Worm (Caenorhabditis elegans) whole organism, L1 larva: ENCODE results near the gene srg-45.

Experiments
- C04F5.9 ChIP-seq: sonication (generic microtip); optimal IDR thresholded peaks from 2 replicates; lab custom pipeline; 2016; ENCODE audit warnings: missing genetic modification characterization, missing compliant biosample characterization
- C34B4.2 ChIP-seq: sonication (generic microtip); optimal IDR thresholded peaks from 2 replicates; lab custom pipeline; 2017; ENCODE audit warnings: mild to moderate bottlenecking, missing genetic modification characterization, missing compliant biosample characterization
- F16B12.6 ChIP-seq: fragments of 150-350 bp; optimal IDR thresholded peaks from 2 replicates; lab custom pipeline; 2014; ENCODE audit warnings: missing biosample characterization, missing genetic modification characterization
- aha-1 ChIP-seq: fragments of 150-350 bp; optimal IDR thresholded peaks from 2 replicates; lab custom pipeline; 2014; ENCODE audit warnings: missing biosample characterization, missing genetic modification characterization
- alr-1 ChIP-seq: fragments of 200-800 bp; sonication (Bioruptor generic); optimal IDR thresholded peaks from 2 replicates; lab custom pipeline; 2018; ENCODE audit warnings: borderline replicate concordance, mild to moderate bottlenecking, missing genetic modification characterization, missing compliant biosample characterization
- aly-2 ChIP-seq: fragments of 150-350 bp; optimal IDR thresholded peaks from 2 replicates; lab custom pipeline; 2014; ENCODE audit warnings: missing biosample characterization, missing genetic modification characterization
- ama-1 ChIP-seq: fragments of 150-350 bp; optimal IDR thresholded peaks from 2 replicates; lab custom pipeline; 2014
- blmp-1 ChIP-seq: fragments of 150-350 bp; optimal IDR thresholded peaks from 2 replicates; lab custom pipeline; 2014; ENCODE audit warnings: missing biosample characterization, missing genetic modification characterization
- ceh-8 ChIP-seq: fragments of 200-800 bp; sonication (Bioruptor generic); optimal IDR thresholded peaks from 2 replicates; lab custom pipeline; 2018; ENCODE audit warnings: mild to moderate bottlenecking, missing genetic modification characterization, moderate library complexity, missing compliant biosample characterization
- ceh-82 ChIP-seq, 3 experiments: fragments of 150-350 bp in 1 of 3; sonication (generic microtip) in 2 of 3; optimal IDR thresholded peaks; 2 replicates each; lab custom pipeline; 2014 to 2017; ENCODE audit warnings: missing biosample characterization in 3 of 3, missing genetic modification characterization in 3 of 3
- dpl-1 ChIP-seq, 3 experiments: fragments of 150-350 bp in 2 of 3; sonication (generic microtip) in 1 of 3; optimal IDR thresholded peaks; 2 replicates each; lab custom pipeline; 2014 to 2017; ENCODE audit warnings: missing biosample characterization in 3 of 3, missing genetic modification characterization in 3 of 3, missing genetic modification reagents in 3 of 3
- efl-1 ChIP-seq, 4 experiments: fragments of 150-350 bp; optimal IDR thresholded peaks in 3 of 4; peaks in 1 of 4; 1 replicate in 1 of 4; 2 replicates in 3 of 4; lab custom pipeline; 2014; ENCODE audit warnings: missing biosample characterization in 2 of 4, missing genetic modification characterization in 2 of 4, missing genetic modification reagents in 2 of 4
- elt-2 ChIP-seq: sonication (generic microtip); optimal IDR thresholded peaks from 2 replicates; lab custom pipeline; 2016; ENCODE audit warnings: missing genetic modification characterization, mild to moderate bottlenecking, inconsistent platforms, missing compliant biosample characterization, missing genetic modification reagents
- elt-3 ChIP-seq, 6 experiments: fragments of 150-350 bp in 1 of 6; sonication (generic microtip); optimal IDR thresholded peaks; 2 replicates each; lab custom pipeline; 2017 to 2018; ENCODE audit warnings: missing biosample characterization in 6 of 6, missing genetic modification characterization in 6 of 6, inconsistent platforms in 1 of 6
- ets-5 ChIP-seq: fragments of 200-800 bp; sonication (Bioruptor generic); IDR thresholded peaks from 2 replicates; pipeline ENCODE4 v1.3.6; 2022; ENCODE audit warnings: missing genetic modification characterization, missing compliant biosample characterization
- fos-1 ChIP-seq: fragments of 150-350 bp; optimal IDR thresholded peaks from 2 replicates; lab custom pipeline; 2014; ENCODE audit warnings: missing biosample characterization, missing genetic modification characterization
- grh-1 ChIP-seq: fragments of 200-800 bp; sonication (Bioruptor generic); IDR thresholded peaks from 2 replicates; pipeline ENCODE4 v1.3.6; 2022; ENCODE audit warnings: missing genetic modification reagents, missing genetic modification characterization, missing compliant biosample characterization
- hlh-17 ChIP-seq: fragments of 200-800 bp; sonication (Bioruptor generic); optimal IDR thresholded peaks from 2 replicates; lab custom pipeline; 2018; ENCODE audit warnings: missing genetic modification characterization, mild to moderate bottlenecking, missing compliant biosample characterization, moderate library complexity, borderline replicate concordance
- hpl-2 ChIP-seq: fragments of 150-350 bp; optimal IDR thresholded peaks from 2 replicates; lab custom pipeline; 2014; ENCODE audit warnings: missing biosample characterization, missing genetic modification reagents, missing genetic modification characterization
- irx-1 ChIP-seq: sonication (generic microtip); optimal IDR thresholded peaks from 2 replicates; lab custom pipeline; 2016; ENCODE audit warnings: missing genetic modification characterization, missing compliant biosample characterization
- isw-1 ChIP-seq: fragments of 200-800 bp; sonication (Bioruptor generic); IDR thresholded peaks from 2 replicates; pipeline ENCODE4 v1.3.6; 2022; ENCODE audit warnings: missing genetic modification characterization, missing compliant biosample characterization
- lin-13 ChIP-seq: fragments of 150-350 bp; optimal IDR thresholded peaks from 2 replicates; lab custom pipeline; 2014; ENCODE audit warnings: missing biosample characterization, missing genetic modification reagents, missing genetic modification characterization
- lin-35 ChIP-seq, 2 experiments: fragments of 150-350 bp; optimal IDR thresholded peaks; 2 replicates each; lab custom pipeline; 2014; ENCODE audit warnings: missing biosample characterization in 2 of 2, missing genetic modification characterization in 2 of 2, missing genetic modification reagents in 2 of 2
- lsy-2 ChIP-seq, 2 experiments: fragments of 150-350 bp; optimal IDR thresholded peaks; 2 replicates each; lab custom pipeline; 2014; ENCODE audit warnings: missing biosample characterization in 2 of 2, missing genetic modification characterization in 2 of 2
- mab-9 ChIP-seq: fragments of 200-800 bp; sonication (Bioruptor generic); IDR thresholded peaks from 2 replicates; pipeline ENCODE4 v1.3.6; 2022; ENCODE audit warnings: missing genetic modification reagents, missing genetic modification characterization, missing compliant biosample characterization
- mef-2 ChIP-seq: fragments of 150-350 bp; optimal IDR thresholded peaks from 2 replicates; lab custom pipeline; 2014; ENCODE audit warnings: missing biosample characterization, missing genetic modification characterization
- nhr-19 ChIP-seq: fragments of 200-800 bp; sonication (Bioruptor generic); conservative IDR thresholded peaks from 2 replicates; pipeline ENCODE4 v1.3.6; 2022; ENCODE audit warnings: missing genetic modification characterization, missing compliant biosample characterization
- nhr-20 ChIP-seq: sonication (generic microtip); optimal IDR thresholded peaks from 2 replicates; lab custom pipeline; 2016; ENCODE audit warnings: mild to moderate bottlenecking, missing genetic modification characterization, missing compliant biosample characterization
- nhr-237 ChIP-seq: fragments of 150-350 bp; optimal IDR thresholded peaks from 2 replicates; lab custom pipeline; 2014; ENCODE audit warnings: missing biosample characterization, missing genetic modification characterization
- nhr-28 ChIP-seq: fragments of 150-350 bp; optimal IDR thresholded peaks from 2 replicates; lab custom pipeline; 2014; ENCODE audit warnings: missing biosample characterization, missing genetic modification characterization
- nhr-47 ChIP-seq: sonication (generic microtip); optimal IDR thresholded peaks from 2 replicates; lab custom pipeline; 2016; ENCODE audit warnings: mild to moderate bottlenecking, missing genetic modification characterization, moderate library complexity, missing compliant biosample characterization
- nhr-85 ChIP-seq: sonication (generic microtip); peaks from one replicate; lab custom pipeline; 2016; ENCODE audit warnings: missing genetic modification characterization, inconsistent platforms, missing compliant biosample characterization
- pqm-1 ChIP-seq: sonication (generic microtip); optimal IDR thresholded peaks from 3 replicates; lab custom pipeline; 2017; ENCODE audit warnings: missing biosample characterization, missing genetic modification characterization
- skn-1 ChIP-seq: fragments of 150-350 bp; optimal IDR thresholded peaks from 2 replicates; lab custom pipeline; 2014; ENCODE audit warnings: missing biosample characterization, missing genetic modification characterization
- sox-4 ChIP-seq: sonication (generic microtip); optimal IDR thresholded peaks from 2 replicates; lab custom pipeline; 2016; ENCODE audit warnings: missing genetic modification characterization, missing compliant biosample characterization
- sptf-1 ChIP-seq: fragments of 150-350 bp; optimal IDR thresholded peaks from 2 replicates; lab custom pipeline; 2014; ENCODE audit warnings: missing biosample characterization, missing genetic modification characterization
- swsn-7 ChIP-seq: sonication (generic microtip); optimal IDR thresholded peaks from 2 replicates; lab custom pipeline; 2016; ENCODE audit warnings: missing genetic modification characterization, missing compliant biosample characterization
- unc-130 ChIP-seq: fragments of 150-350 bp; optimal IDR thresholded peaks from 2 replicates; lab custom pipeline; 2017; ENCODE audit warnings: missing biosample characterization, missing genetic modification characterization, inconsistent platforms
- zag-1 ChIP-seq: fragments of 150-350 bp; optimal IDR thresholded peaks from 2 replicates; lab custom pipeline; 2014; ENCODE audit warnings: missing biosample characterization, missing genetic modification characterization
- ztf-11 ChIP-seq, 2 experiments: sonication (generic microtip); optimal IDR thresholded peaks; 2 replicates each; lab custom pipeline; 2016 to 2017; ENCODE audit warnings: missing genetic modification characterization in 2 of 2, missing biosample characterization in 1 of 2, missing compliant biosample characterization in 1 of 2

The srg-45 gene

ce11 chrV:12343419-12343969 lies 36.2 kb downstream of the srg-45 start, which contains the start of gene tomm-20 (continued):
- peak; percentile 98 to 99 for TF ChIP-seq efl-1 (optimal IDR thresholded peaks at IDR 0.05; lab: Kevin White, UChicago)
- peak; percentile 98 to 100 for TF ChIP-seq efl-1 (GFP tag; optimal IDR thresholded peaks at IDR 0.05 in 1 of 2; lab: Kevin White, UChicago)

ce11 chrV:12344845-12345244 lies 37.6 kb downstream of the srg-45 start, which contains the start of gene F23H12.3:
TSS of gene F23H12.3 (plus strand) at chrV:12345145.
- no peak for TF ChIP-seq lin-13
- no peak for TF ChIP-seq efl-1 (optimal IDR thresholded peaks at IDR 0.05; lab: Kevin White, UChicago)
- TF ChIP-seq efl-1 (GFP tag; optimal IDR thresholded peaks at IDR 0.05 in 1 of 2; lab: Kevin White, UChicago): no peak
- TF ChIP-seq grh-1 (GFP tag; lab: Robert Waterston, UW): no peak
- no peak for TF ChIP-seq alr-1 (tag; lab: Kevin White, UChicago)
- no peak for TF ChIP-seq mef-2
- TF ChIP-seq nhr-47 (tag; lab: Kevin White, UChicago): no peak
- no peak for TF ChIP-seq zag-1

ce11 chrV:12345808-12346207 lies 38.5 kb downstream of the srg-45 start, which contains the start of gene snb-2:
TSS of gene snb-2 (minus strand) at chrV:12345908.
- TF ChIP-seq hlh-17 (GFP tag; lab: Kevin White, UChicago): no peak
- no peak for TF ChIP-seq nhr-28 (tag; lab: Kevin White, UChicago)
- TF ChIP-seq aly-2: no peak
- TF ChIP-seq swsn-7: no peak
- TF ChIP-seq irx-1 (tag; lab: Kevin White, UChicago): no peak
- no peak for TF ChIP-seq nhr-237 (tag; lab: Kevin White, UChicago)
- no peak for TF ChIP-seq fos-1 (tag; lab: Kevin White, UChicago)
- TF ChIP-seq ets-5: no peak
- TF ChIP-seq ama-1 (lab: Kevin White, UChicago): no peak

ce11 chrV:12347854-12348253 lies 40.6 kb downstream of the srg-45 start:
- TF ChIP-seq elt-2 (tag; lab: Kevin White, UChicago): peak; percentile 26
- TF ChIP-seq isw-1: no peak
- TF ChIP-seq lin-35 (GFP tag; optimal IDR thresholded peaks at IDR 0.05; lab: Kevin White, UChicago): peak in 1 of 2 experiments; percentile 6

ce11 chrV:12349365-12349764 lies 42.1 kb downstream of the srg-45 start:
- TF ChIP-seq blmp-1 (peak; percentile 96), hpl-2 (no peak), C34B4.2 (tag; lab: Kevin White, UChicago) (no peak), unc-130 (tag; lab: Kevin White, UChicago) (no peak), lsy-2 (tag; optimal IDR thresholded peaks at IDR 0.05; lab: Kevin White, UChicago) (no peak), aha-1 (tag; lab: Kevin White, UChicago) (no peak), lin-13 (no peak)
- TF ChIP-seq, all 84 proteins: peak for 1

ce11 chrV:12351842-12352241 lies 44.6 kb downstream of the srg-45 start:
- TF ChIP-seq nhr-20 (peak; percentile 3), aha-1 (tag; lab: Kevin White, UChicago) (no peak), efl-1 (optimal IDR thresholded peaks at IDR 0.05; lab: Kevin White, UChicago) (no peak), efl-1 (GFP tag; optimal IDR thresholded peaks at IDR 0.05 in 1 of 2; lab: Kevin White, UChicago) (peak in 1 of 2 experiments; percentile 78), nhr-85 (tag; lab: Kevin White, UChicago) (no peak), ztf-11 (tag; optimal IDR thresholded peaks at IDR 0.05; lab: Kevin White, UChicago) (no peak), blmp-1 (peak; percentile 29), elt-3 (tag; optimal IDR thresholded peaks at IDR 0.05; lab: Kevin White, UChicago) (peak in 1 of 6 experiments; percentile 7), pqm-1 (tag; lab: Kevin White, UChicago) (no peak)

- no peak for TF ChIP-seq pqm-1 (tag; lab: Kevin White, UChicago)
- TF ChIP-seq swsn-7: no peak
- TF ChIP-seq sox-4 (tag; lab: Kevin White, UChicago): no peak
- TF ChIP-seq sptf-1: no peak
- TF ChIP-seq ceh-8 (GFP tag; lab: Kevin White, UChicago): no peak
- no peak for TF ChIP-seq C04F5.9 (tag; lab: Kevin White, UChicago)
- no peak for TF ChIP-seq mab-9
- no peak for TF ChIP-seq alr-1 (tag; lab: Kevin White, UChicago)
- no peak for TF ChIP-seq nhr-19
- TF ChIP-seq nhr-237 (tag; lab: Kevin White, UChicago): no peak
- TF ChIP-seq ets-5: no peak
- TF ChIP-seq skn-1 (tag; lab: Kevin White, UChicago): no peak
- TF ChIP-seq nhr-47 (tag; lab: Kevin White, UChicago): no peak
- no peak for TF ChIP-seq dpl-1 (GFP tag; optimal IDR thresholded peaks at IDR 0.05; lab: Kevin White, UChicago)
- no peak for TF ChIP-seq F16B12.6 (tag; lab: Kevin White, UChicago)
- TF ChIP-seq ceh-82 (tag; optimal IDR thresholded peaks at IDR 0.05; lab: Kevin White, UChicago): no peak
Observed at ce11 chrV:12352445-12352844, 45.2 kb downstream of the srg-45 start, which contains the start of gene sqt-3. TSS of gene sqt-3 (plus strand) at chrV:12352745.
